Fruit fly (Drosophila melanogaster): ENCODE measurements around the gene CG13606.

CG13606 gene

dm6 chr3R:24221334-24222302 is 49.2 kb downstream of the CG13606 start, which contains the start of gene twin (continued):
- no peak for TF ChIP-seq Dip2 (GFP tag; IDR thresholded peaks at IDR 0.05)
- no peak for TF ChIP-seq zf30C (GFP tag; optimal IDR thresholded peaks at IDR 0.05)
- TF ChIP-seq YL-1 (GFP tag; optimal IDR thresholded peaks at IDR 0.05): peak; percentile 69
- TF ChIP-seq CG8944 (GFP tag; optimal IDR thresholded peaks at IDR 0.05): peak; percentile 37
- no peak for TF ChIP-seq CG8765 (GFP tag; IDR thresholded peaks at IDR 0.05)
- peak; percentile 62 for TF ChIP-seq inv (GFP tag; IDR thresholded peaks at IDR 0.05; ENCODE audit: partially characterized antibody)
- TF ChIP-seq chn (GFP tag; optimal IDR thresholded peaks at IDR 0.05): peak; percentile 74
- peak; percentile 18 for TF ChIP-seq CG7556 (GFP tag; optimal IDR thresholded peaks at IDR 0.05)
- peak; percentile 47 for TF ChIP-seq HmgZ (tag; optimal IDR thresholded peaks at IDR 0.05)
- TF ChIP-seq ac (GFP tag; optimal IDR thresholded peaks at IDR 0.05): no peak
- peak; percentile 70 for TF ChIP-seq tin (GFP tag; optimal IDR thresholded peaks at IDR 0.05)
- peak; percentile 58; the same call in 2 of the 3 replicates for TF ChIP-seq CG11560 (tag; IDR thresholded peaks at IDR 0.05)
- TF ChIP-seq CG1647 (GFP tag; optimal IDR thresholded peaks at IDR 0.05): no peak
- peak; percentile 60 for TF ChIP-seq CG2712 (tag; optimal IDR thresholded peaks at IDR 0.05)
- no peak for TF ChIP-seq ftz-f1 (GFP tag; optimal IDR thresholded peaks at IDR 0.05)
- TF ChIP-seq klu (GFP tag; IDR thresholded peaks at IDR 0.05): no peak
- TF ChIP-seq psq (GFP tag; optimal IDR thresholded peaks at IDR 0.05): peak; percentile 99
- TF ChIP-seq CG10274 (GFP tag; optimal IDR thresholded peaks at IDR 0.05): no peak
- peak; percentile 35 for TF ChIP-seq pb (GFP tag; optimal IDR thresholded peaks at IDR 0.05)
- TF ChIP-seq Oli (tag; optimal IDR thresholded peaks at IDR 0.05): peak; percentile 15
- no peak for TF ChIP-seq CG17612 (GFP tag; IDR thresholded peaks at IDR 0.05)
- no peak for TF ChIP-seq CG8388 (GFP tag; optimal IDR thresholded peaks at IDR 0.05)
- TF ChIP-seq sima (GFP tag; optimal IDR thresholded peaks at IDR 0.05): no peak
- TF ChIP-seq CG31441 (GFP tag; IDR thresholded peaks at IDR 0.05): no peak
- no peak for TF ChIP-seq CG42726 (GFP tag; IDR thresholded peaks at IDR 0.05; ENCODE audit: partially characterized antibody)
- TF ChIP-seq CG10543 (GFP tag; optimal IDR thresholded peaks at IDR 0.05): peak; percentile 13
- no peak; the same call in 1 of the 2 replicates for TF ChIP-seq CG9215 (GFP tag; IDR thresholded peaks at IDR 0.05)
- no peak for TF ChIP-seq Sox102F (GFP tag; optimal IDR thresholded peaks at IDR 0.05)
- TF ChIP-seq org-1 (GFP tag; optimal IDR thresholded peaks at IDR 0.05): no peak
- TF ChIP-seq CG10366 (GFP tag; IDR thresholded peaks at IDR 0.05): peak; percentile 37; the same call in 1 of the 2 replicates
- no peak for TF ChIP-seq dmrt99B (tag; optimal IDR thresholded peaks at IDR 0.05)
- TF ChIP-seq Dfd (GFP tag; optimal IDR thresholded peaks at IDR 0.05): no peak
- peak; percentile 70 for TF ChIP-seq ems (GFP tag; optimal IDR thresholded peaks at IDR 0.05)
- TF ChIP-seq yki (optimal IDR thresholded peaks at IDR 0.05): no peak
- TF ChIP-seq CG17328 (GFP tag; IDR thresholded peaks at IDR 0.05): peak; percentile 50; the same call in 1 of the 2 replicates
- TF ChIP-seq CG12236 (GFP tag; optimal IDR thresholded peaks at IDR 0.05): peak; percentile 41
- no peak for TF ChIP-seq Lpt (GFP tag; optimal IDR thresholded peaks at IDR 0.05)
- TF ChIP-seq MESR4 (GFP tag; optimal IDR thresholded peaks at IDR 0.05): peak; percentile 64
- TF ChIP-seq trem (tag; optimal IDR thresholded peaks at IDR 0.05): peak; percentile 99
- no peak for TF ChIP-seq CG6175 (GFP tag; IDR thresholded peaks at IDR 0.05)
- peak; percentile 67 for TF ChIP-seq CG13775 (GFP tag; optimal IDR thresholded peaks at IDR 0.05)
- TF ChIP-seq CG4328 (GFP tag; optimal IDR thresholded peaks at IDR 0.05): peak; percentile 5
- TF ChIP-seq run (tag; optimal IDR thresholded peaks at IDR 0.05): no peak
- peak; percentile 23 for TF ChIP-seq pnt (GFP tag; optimal IDR thresholded peaks at IDR 0.05)
- no peak; the same call in 2 of the 3 replicates for TF ChIP-seq Opbp (GFP tag; IDR thresholded peaks at IDR 0.05; ENCODE audit: partially characterized antibody)
- no peak for TF ChIP-seq CG10959 (GFP tag; IDR thresholded peaks at IDR 0.05)
- TF ChIP-seq CG18619 (GFP tag; optimal IDR thresholded peaks at IDR 0.05): peak; percentile 57
- TF ChIP-seq gcm2 (GFP tag; optimal IDR thresholded peaks at IDR 0.05): no peak
- TF ChIP-seq CG16815 (GFP tag; optimal IDR thresholded peaks at IDR 0.05): no peak
- TF ChIP-seq ro (GFP tag; IDR thresholded peaks at IDR 0.05): no peak

Measured in whole organism, embryonic.